Worm (Caenorhabditis elegans) whole organism, L1 larva: Measurements from ENCODE around the gene F57A8.1.

Source experiments
- ama-1 ChIP-seq: fragments of 150-350 bp; optimal IDR thresholded peaks from 2 replicates; lab custom pipeline; 2014
- efl-1 ChIP-seq, 4 experiments: fragments of 150-350 bp; optimal IDR thresholded peaks in 3 of 4; peaks in 1 of 4; 1 replicate in 1 of 4; 2 replicates in 3 of 4; lab custom pipeline; 2014; ENCODE audit warnings: missing biosample characterization in 2 of 4, missing genetic modification characterization in 2 of 4, missing genetic modification reagents in 2 of 4
- nhr-11 ChIP-seq: fragments of 150-350 bp; optimal IDR thresholded peaks from 2 replicates; lab custom pipeline; 2014; ENCODE audit warnings: missing biosample characterization, missing genetic modification characterization
- pqm-1 ChIP-seq: sonication (generic microtip); optimal IDR thresholded peaks from 3 replicates; lab custom pipeline; 2017; ENCODE audit warnings: missing biosample characterization, missing genetic modification characterization
- sptf-1 ChIP-seq: fragments of 150-350 bp; optimal IDR thresholded peaks from 2 replicates; lab custom pipeline; 2014; ENCODE audit warnings: missing biosample characterization, missing genetic modification characterization

DNA sequence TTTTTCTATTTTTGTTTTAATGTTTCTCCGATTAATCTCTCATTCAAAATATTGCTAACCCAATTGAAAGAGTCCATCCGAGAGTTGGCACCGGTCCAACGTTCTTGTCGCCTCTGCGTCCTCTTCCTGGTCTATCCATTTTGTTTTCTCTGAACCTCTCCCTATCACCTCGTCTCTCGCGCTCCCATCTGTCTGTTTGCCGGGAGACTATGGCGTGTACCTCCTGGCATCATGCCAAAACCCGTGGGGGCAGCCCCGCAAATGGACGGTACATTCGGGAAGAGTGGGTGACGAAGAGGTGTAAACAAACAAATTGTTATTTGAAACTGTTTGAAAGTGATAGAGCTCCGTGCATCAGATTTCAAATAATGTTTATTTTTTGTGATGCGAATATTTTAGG, 865 bp upstream of the F57A8.1 start, which contains the start of gene T06E8.2:
- TF ChIP-seq sptf-1 (tag; lab: Kevin White, UChicago) (no peak), nhr-11 (tag; lab: Kevin White, UChicago) (no peak), ama-1 (lab: Kevin White, UChicago) (no peak), pqm-1 (tag; lab: Kevin White, UChicago) (no peak), efl-1 (optimal IDR thresholded peaks at IDR 0.05; lab: Kevin White, UChicago) (peak; percentile 40 to 44), efl-1 (GFP tag; optimal IDR thresholded peaks at IDR 0.05 in 1 of 2; lab: Kevin White, UChicago) (peak; percentile 15 to 74)
